Worm (Caenorhabditis elegans) whole organism, L3 larva: ENCODE results near the gene C16D9.4.

ENCODE experiments used
- ZK546.5 ChIP-seq: sonication (generic microtip); optimal IDR thresholded peaks from 2 replicates; lab custom pipeline; 2017; ENCODE audit warnings: missing biosample characterization, missing genetic modification characterization
- ceh-28 ChIP-seq: fragments of 150-350 bp; optimal IDR thresholded peaks from 2 replicates; lab custom pipeline; 2014; ENCODE audit warnings: missing biosample characterization, missing genetic modification reagents, missing genetic modification characterization
- daf-12 ChIP-seq: fragments of 150-350 bp; optimal IDR thresholded peaks from 2 replicates; lab custom pipeline; 2014; ENCODE audit warnings: missing biosample characterization, missing genetic modification reagents, missing genetic modification characterization
- fos-1 ChIP-seq: fragments of 150-350 bp; optimal IDR thresholded peaks from 2 replicates; lab custom pipeline; 2014; ENCODE audit warnings: missing biosample characterization, missing genetic modification characterization
- hmg-11 ChIP-seq: sonication (generic microtip); optimal IDR thresholded peaks from 2 replicates; lab custom pipeline; 2016; ENCODE audit warnings: missing genetic modification characterization, missing compliant biosample characterization
- nhr-11 ChIP-seq: fragments of 150-350 bp; optimal IDR thresholded peaks from 2 replicates; lab custom pipeline; 2014; ENCODE audit warnings: missing biosample characterization, missing genetic modification characterization
- pha-4 ChIP-seq: fragments of 150-350 bp; optimal IDR thresholded peaks from 2 replicates; lab custom pipeline; 2014; ENCODE audit warnings: missing biosample characterization, missing genetic modification reagents, missing genetic modification characterization
- snpc-4 ChIP-seq: fragments of 150-350 bp; optimal IDR thresholded peaks from 2 replicates; lab custom pipeline; 2014; ENCODE audit warnings: missing biosample characterization, missing genetic modification characterization
- tbx-2 ChIP-seq: sonication (generic microtip); optimal IDR thresholded peaks from 2 replicates; lab custom pipeline; 2016; ENCODE audit warnings: mild to moderate bottlenecking, missing genetic modification characterization, missing compliant biosample characterization
- ztf-4 ChIP-seq: fragments of 150-350 bp; optimal IDR thresholded peaks from 2 replicates; lab custom pipeline; 2014; ENCODE audit warnings: missing biosample characterization, missing genetic modification characterization

ce11 chrV:8230056-8230455, 12.6 kb downstream of the C16D9.4 start:
- TF ChIP-seq snpc-4 (tag; lab: Kevin White, UChicago) (peak; percentile 62), hmg-11 (no peak), ceh-28 (tag; lab: Kevin White, UChicago) (no peak), pha-4 (tag; lab: Kevin White, UChicago) (no peak), ZK546.5 (no peak), tbx-2 (no peak), daf-12 (tag; lab: Kevin White, UChicago) (no peak), fos-1 (tag; lab: Kevin White, UChicago) (no peak), nhr-11 (tag; lab: Kevin White, UChicago) (no peak), ztf-4 (tag; lab: Kevin White, UChicago) (no peak)
